Fruit fly (Drosophila melanogaster) whole organism, embryonic: ENCODE results near the gene MBD-R2.
A peak's percentile ranks its signal among the peaks of the same experiment; 100 is the strongest.

Source experiments
- Antp ChIP-seq: fragments of 200-800 bp; sonication (Bioruptor generic); optimal IDR thresholded peaks from 3 replicates; lab custom pipeline; 2016; ENCODE audit warnings: missing biosample characterization, missing genetic modification characterization
- B-H1 ChIP-seq: fragments of 200-800 bp; sonication (Bioruptor generic); IDR thresholded peaks from 3 replicates; pipeline ENCODE4 v1.3.6; 2022; ENCODE audit warnings: missing biosample characterization, missing genetic modification characterization
- Bgb ChIP-seq: fragments of 200-800 bp; sonication (Bioruptor generic); IDR thresholded peaks from 2 replicates; pipeline ENCODE4 v1.3.6; 2022; ENCODE audit warnings: missing biosample characterization, missing genetic modification characterization; ENCODE audit not compliant: partially characterized antibody
- Blimp-1 ChIP-seq: fragments of 200-800 bp; sonication (Bioruptor generic); optimal IDR thresholded peaks from 3 replicates; lab custom pipeline; 2018; ENCODE audit warnings: missing biosample characterization, missing genetic modification characterization, mild to moderate bottlenecking, moderate library complexity, missing genetic modification reagents
- CG11504 ChIP-seq: fragments of 200-800 bp; sonication (Bioruptor generic); optimal IDR thresholded peaks from 3 replicates; lab custom pipeline; 2019; ENCODE audit warnings: missing biosample characterization, mild to moderate bottlenecking, missing genetic modification characterization, moderate library complexity
- CG11560 ChIP-seq: fragments of 200-800 bp; sonication (Bioruptor generic); IDR thresholded peaks from 3 replicates; pipeline ENCODE4 v1.3.6; 2022; ENCODE audit warnings: missing biosample characterization, missing genetic modification characterization
- CG12659 ChIP-seq: fragments of 200-800 bp; sonication (Bioruptor generic); optimal IDR thresholded peaks from 3 replicates; lab custom pipeline; 2017; ENCODE audit warnings: mild to moderate bottlenecking, missing biosample characterization, missing genetic modification reagents, missing genetic modification characterization
- CG18764 ChIP-seq: fragments of 200-800 bp; sonication (Bioruptor generic); optimal IDR thresholded peaks from 3 replicates; lab custom pipeline; 2016; ENCODE audit warnings: missing biosample characterization, missing genetic modification characterization
- CG4328 ChIP-seq: fragments of 200-800 bp; sonication (Bioruptor generic); optimal IDR thresholded peaks from 3 replicates; lab custom pipeline; 2017; ENCODE audit warnings: missing biosample characterization, missing genetic modification reagents, missing genetic modification characterization
- CG6689 ChIP-seq: fragments of 200-800 bp; sonication (Bioruptor generic); IDR thresholded peaks from 2 replicates; pipeline ENCODE4 v1.3.6; 2022; ENCODE audit warnings: missing biosample characterization, missing genetic modification characterization
- CG7271 ChIP-seq: fragments of 200-800 bp; sonication (Bioruptor generic); optimal IDR thresholded peaks from 2 replicates; lab custom pipeline; 2018; ENCODE audit warnings: missing biosample characterization, mild to moderate bottlenecking, missing genetic modification characterization, moderate library complexity
- CG8388 ChIP-seq: fragments of 200-800 bp; sonication (Bioruptor generic); optimal IDR thresholded peaks from 2 replicates; lab custom pipeline; 2019; ENCODE audit warnings: missing biosample characterization, mild to moderate bottlenecking, missing genetic modification characterization, moderate library complexity
- CG9817 ChIP-seq: fragments of 200-800 bp; sonication (Bioruptor generic); optimal IDR thresholded peaks from 2 replicates; lab custom pipeline; 2018; ENCODE audit warnings: missing biosample characterization, mild to moderate bottlenecking, missing genetic modification characterization, moderate library complexity
- Deaf1 ChIP-seq: fragments of 200-800 bp; optimal IDR thresholded peaks from 3 replicates; lab custom pipeline; 2019; ENCODE audit warnings: missing biosample characterization, mild to moderate bottlenecking, missing genetic modification characterization, moderate library complexity
- HLH4C ChIP-seq: fragments of 200-800 bp; sonication (Bioruptor generic); IDR thresholded peaks from 3 replicates; pipeline ENCODE4 v1.3.6; 2022; ENCODE audit warnings: missing biosample characterization, missing genetic modification characterization; ENCODE audit not compliant: partially characterized antibody
- Hey ChIP-seq: fragments of 200-800 bp; sonication (Bioruptor generic); optimal IDR thresholded peaks from 3 replicates; lab custom pipeline; 2018; ENCODE audit warnings: missing biosample characterization, mild to moderate bottlenecking, missing genetic modification characterization
- Hr3 ChIP-seq: fragments of 200-800 bp; sonication (Bioruptor generic); optimal IDR thresholded peaks from 3 replicates; lab custom pipeline; 2016; ENCODE audit warnings: missing biosample characterization, missing genetic modification characterization
- Hsf ChIP-seq: fragments of 200-800 bp; sonication (Bioruptor generic); optimal IDR thresholded peaks from 3 replicates; lab custom pipeline; 2016; ENCODE audit warnings: missing biosample characterization, missing genetic modification characterization
- Kr ChIP-seq: fragments of 200-800 bp; sonication (Bioruptor generic); optimal IDR thresholded peaks from 2 replicates; lab custom pipeline; 2017; ENCODE audit warnings: missing biosample characterization, mild to moderate bottlenecking, missing genetic modification characterization
- PHDP ChIP-seq: fragments of 200-800 bp; sonication (Bioruptor generic); optimal IDR thresholded peaks from 3 replicates; lab custom pipeline; 2018; ENCODE audit warnings: missing biosample characterization, mild to moderate bottlenecking, missing genetic modification characterization, moderate library complexity
- YL-1 ChIP-seq: fragments of 200-800 bp; sonication (Bioruptor generic); optimal IDR thresholded peaks from 3 replicates; lab custom pipeline; 2017; ENCODE audit warnings: missing biosample characterization, mild to moderate bottlenecking, missing genetic modification characterization
- abd-A ChIP-seq: fragments of 200-800 bp; sonication (Bioruptor generic); optimal IDR thresholded peaks from 3 replicates; lab custom pipeline; 2019; ENCODE audit warnings: missing biosample characterization, mild to moderate bottlenecking, missing genetic modification characterization, moderate library complexity
- bcd ChIP-seq: fragments of 200-800 bp; sonication (Bioruptor generic); optimal IDR thresholded peaks from 2 replicates; lab custom pipeline; 2017; ENCODE audit warnings: missing biosample characterization, mild to moderate bottlenecking, missing genetic modification characterization
- ci ChIP-seq: fragments of 200-800 bp; sonication (Bioruptor generic); IDR thresholded peaks from 3 replicates; pipeline ENCODE4 v1.3.6; 2022; ENCODE audit warnings: missing biosample characterization, missing genetic modification characterization
- eyg ChIP-seq: fragments of 200-800 bp; sonication (Bioruptor generic); optimal IDR thresholded peaks from 3 replicates; lab custom pipeline; 2016; ENCODE audit warnings: missing biosample characterization, missing genetic modification characterization
- hth ChIP-seq: fragments of >200 bp; optimal IDR thresholded peaks from 2 replicates; lab custom pipeline; 2017; ENCODE audit warnings: inconsistent platforms
- ken ChIP-seq: fragments of 200-800 bp; sonication (Bioruptor generic); IDR thresholded peaks from 3 replicates; pipeline ENCODE4 v1.3.6; 2022; ENCODE audit warnings: missing biosample characterization, missing genetic modification characterization
- kni ChIP-seq: fragments of 200-800 bp; sonication (Bioruptor generic); optimal IDR thresholded peaks from 3 replicates; lab custom pipeline; 2017; ENCODE audit warnings: mild to moderate bottlenecking, missing biosample characterization, missing genetic modification reagents, missing genetic modification characterization
- onecut ChIP-seq: fragments of 200-800 bp; sonication (Bioruptor generic); IDR thresholded peaks from 2 replicates; pipeline ENCODE4 v1.3.6; 2022; ENCODE audit warnings: missing biosample characterization, missing genetic modification characterization
- psq ChIP-seq: fragments of 200-800 bp; sonication (Bioruptor generic); optimal IDR thresholded peaks from 2 replicates; lab custom pipeline; 2017; ENCODE audit warnings: missing biosample characterization, missing genetic modification characterization
- run ChIP-seq: fragments of 200-800 bp; sonication (Bioruptor generic); optimal IDR thresholded peaks from 3 replicates; lab custom pipeline; 2018; ENCODE audit warnings: missing biosample characterization, mild to moderate bottlenecking, missing genetic modification characterization
- sc ChIP-seq, 3 experiments: fragments of >200 bp in 2 of 3; fragments of 200-800 bp in 1 of 3; sonication (Bioruptor generic) in 1 of 3; optimal IDR thresholded peaks; 2 replicates in 2 of 3; 3 replicates in 1 of 3; lab custom pipeline; 2017; ENCODE audit warnings: mild to moderate bottlenecking in 1 of 3, missing biosample characterization in 1 of 3, missing genetic modification characterization in 1 of 3, missing genetic modification reagents in 1 of 3
- sd ChIP-seq: fragments of 200-800 bp; sonication (Bioruptor generic); optimal IDR thresholded peaks from 3 replicates; lab custom pipeline; 2018; ENCODE audit warnings: missing biosample characterization, mild to moderate bottlenecking, missing genetic modification characterization, moderate library complexity
- seq ChIP-seq: fragments of 200-800 bp; sonication (Bioruptor generic); IDR thresholded peaks from 2 replicates; pipeline ENCODE4 v1.3.6; 2022; ENCODE audit warnings: missing biosample characterization, missing genetic modification characterization
- sima ChIP-seq: fragments of 200-800 bp; sonication (Bioruptor generic); optimal IDR thresholded peaks from 2 replicates; lab custom pipeline; 2016; ENCODE audit warnings: missing biosample characterization, missing genetic modification characterization
- stwl ChIP-seq: fragments of 200-800 bp; sonication (Bioruptor generic); optimal IDR thresholded peaks from 3 replicates; lab custom pipeline; 2018; ENCODE audit warnings: missing biosample characterization, mild to moderate bottlenecking, missing genetic modification characterization, moderate library complexity
- vfl ChIP-seq: fragments of 200-800 bp; sonication (Bioruptor generic); optimal IDR thresholded peaks from 2 replicates; lab custom pipeline; 2016; ENCODE audit warnings: missing biosample characterization, missing genetic modification characterization
- zfh1 ChIP-seq: fragments of 200-800 bp; sonication (Bioruptor generic); IDR thresholded peaks from 3 replicates; pipeline ENCODE4 v1.3.6; 2022; ENCODE audit warnings: missing biosample characterization, missing genetic modification characterization

The MBD-R2 gene

dm6 chr3R:12329827-12330226, 26.2 kb downstream of the MBD-R2 start (continued):
- TF ChIP-seq abd-A (tag; lab: Kevin White, UChicago) = peak; percentile 43
- no peak for TF ChIP-seq Kr
- no peak for TF ChIP-seq vfl (GFP tag; lab: Kevin White, UChicago)
- no peak for TF ChIP-seq Hsf
- TF ChIP-seq sd = no peak
- no peak for TF ChIP-seq CG12659
- no peak for TF ChIP-seq ken (GFP tag; lab: Robert Waterston, UW)
- TF ChIP-seq Bgb (GFP tag; lab: Robert Waterston, UW) = peak; percentile 14; the same call in 1 of the 2 replicates
- TF ChIP-seq CG11560 (tag; lab: Robert Waterston, UW) = no peak
- no peak for TF ChIP-seq psq
- TF ChIP-seq seq (GFP tag; lab: Robert Waterston, UW) = no peak
- TF ChIP-seq bcd = no peak
- TF ChIP-seq YL-1 (GFP tag; lab: Kevin White, UChicago) = no peak
- TF ChIP-seq run (tag; lab: Kevin White, UChicago) = peak; percentile 93
- no peak for TF ChIP-seq B-H1
- no peak for TF ChIP-seq Antp (GFP tag; lab: Kevin White, UChicago)
- TF ChIP-seq CG18764 (GFP tag; lab: Kevin White, UChicago) = no peak
- no peak for TF ChIP-seq sima (GFP tag; lab: Kevin White, UChicago)
- TF ChIP-seq sc (optimal IDR thresholded peaks at IDR 0.05; lab: Kevin White, UChicago) = no peak
- no peak for TF ChIP-seq sc (GFP tag; optimal IDR thresholded peaks at IDR 0.05; lab: Kevin White, UChicago)
- TF ChIP-seq Hr3 (GFP tag; lab: Kevin White, UChicago) = no peak
- no peak for TF ChIP-seq CG7271
- TF ChIP-seq Deaf1 (tag; lab: Kevin White, UChicago) = peak; percentile 43
- peak; percentile 85 for TF ChIP-seq Hey (tag; lab: Kevin White, UChicago)
- no peak for TF ChIP-seq CG11504

DNA sequence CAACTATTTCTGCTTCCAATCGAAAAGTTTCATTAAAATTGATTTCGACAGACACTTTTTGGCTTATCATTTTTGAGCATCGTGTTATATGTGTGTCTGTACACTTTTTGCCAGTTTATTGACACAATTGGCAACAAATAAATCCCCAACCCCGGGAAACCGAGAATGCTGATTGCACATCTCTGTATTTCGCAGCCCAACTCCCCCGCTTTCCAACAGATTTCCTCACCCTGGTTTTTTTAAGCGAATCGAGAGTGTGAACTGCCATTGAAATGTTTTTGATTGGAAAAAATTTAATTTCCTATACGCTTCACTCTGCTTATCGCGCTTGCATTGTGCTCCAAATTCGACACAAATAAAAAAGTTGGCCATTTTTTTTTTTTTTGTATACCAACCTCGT, 29.2 kb downstream of the MBD-R2 start:
- no peak for TF ChIP-seq CG9817
- no peak for TF ChIP-seq zfh1
- TF ChIP-seq eyg (GFP tag; lab: Kevin White, UChicago) = no peak
- no peak for TF ChIP-seq ci (GFP tag; lab: Robert Waterston, UW)
- no peak for TF ChIP-seq hth (lab: Kevin White, UChicago)
- no peak for TF ChIP-seq onecut (GFP tag; lab: Robert Waterston, UW)
- no peak for TF ChIP-seq CG6689 (GFP tag; lab: Robert Waterston, UW)
- no peak for TF ChIP-seq Blimp-1 (GFP tag; lab: Kevin White, UChicago)
- TF ChIP-seq kni (GFP tag; lab: Kevin White, UChicago) = no peak
- no peak for TF ChIP-seq PHDP (tag; lab: Kevin White, UChicago)
- TF ChIP-seq HLH4C (GFP tag; lab: Robert Waterston, UW) = no peak
- TF ChIP-seq CG4328 = no peak

DNA sequence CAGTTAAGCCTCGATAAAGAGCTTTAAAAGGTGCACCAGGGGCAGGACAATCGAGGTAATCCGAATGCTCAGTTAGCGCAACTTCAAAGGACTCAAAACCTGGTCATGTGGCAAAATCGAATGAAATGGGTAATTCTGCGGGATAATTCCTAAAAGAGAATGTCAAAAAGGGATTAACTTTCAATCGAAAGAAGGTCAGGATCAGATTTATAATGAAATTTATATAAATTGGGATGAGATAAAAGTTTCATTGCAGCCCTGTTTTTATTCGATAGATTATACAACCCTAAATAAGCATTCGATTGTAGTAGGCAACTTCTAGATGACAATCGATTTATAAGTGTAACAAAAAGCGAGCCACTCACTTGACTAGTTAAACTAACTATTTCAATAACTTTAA, 32.8 kb downstream of the MBD-R2 start, which contains the start of gene CG10013:
Gene CG10013 (plus strand): TSS at position 301 of the 400 bp plus-strand sequence.
- no peak for TF ChIP-seq CG8388 (GFP tag; lab: Kevin White, UChicago)
- TF ChIP-seq stwl (tag; lab: Kevin White, UChicago) = peak; percentile 23
- TF ChIP-seq, all 482 proteins: peak for 1
